Worm (Caenorhabditis elegans): Measurements from ENCODE around the gene skr-21.

DNA sequence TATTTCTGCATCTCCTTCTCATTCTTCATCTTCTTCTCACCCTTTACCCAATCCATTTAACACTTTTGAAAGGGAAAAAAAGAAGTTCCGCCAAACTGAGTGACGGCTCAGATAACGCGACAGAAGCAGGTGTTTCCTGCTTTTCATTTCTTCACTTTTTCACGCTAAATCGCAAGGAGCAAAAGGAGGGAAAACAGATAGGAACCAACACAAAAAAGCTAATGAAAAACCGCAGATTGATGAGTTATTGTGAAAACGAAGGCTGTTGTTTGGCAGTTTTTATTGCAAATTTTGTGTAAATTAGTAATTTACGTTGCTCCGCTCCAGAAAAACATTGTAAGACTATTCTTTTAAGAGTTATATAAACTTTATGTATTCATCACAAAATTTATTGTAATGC is 26.2 kb downstream of the skr-21 start:
- no peak for TF ChIP-seq M03D4.4 (tag; optimal IDR thresholded peaks at IDR 0.05)
- TF ChIP-seq ceh-83 (GFP tag; optimal IDR thresholded peaks at IDR 0.05), result no peak
- no peak for TF ChIP-seq unc-62 (GFP tag; optimal IDR thresholded peaks at IDR 0.05)
- TF ChIP-seq mep-1 (tag; optimal IDR thresholded peaks at IDR 0.05), result no peak
- TF ChIP-seq nhr-28 (tag; optimal IDR thresholded peaks at IDR 0.05), result no peak
- TF ChIP-seq nhr-76 (tag; optimal IDR thresholded peaks at IDR 0.05), result no peak
